Fruit fly (Drosophila melanogaster): ENCODE measurements around the gene CG31668.

The CG31668 gene

dm6 chr2L:2198613-2199432 lies 7.1 kb downstream of the CG31668 start (continued):
- TF ChIP-seq fd102C (GFP tag; optimal IDR thresholded peaks at IDR 0.05) (no peak), CG15073 (GFP tag; optimal IDR thresholded peaks at IDR 0.05) (peak; percentile 32), Ptx1 (GFP tag; IDR thresholded peaks at IDR 0.05) (no peak), Scr (GFP tag; IDR thresholded peaks at IDR 0.05; ENCODE audit: partially characterized antibody) (no peak), fru (optimal IDR thresholded peaks at IDR 0.05) (no peak), CG17186 (GFP tag; optimal IDR thresholded peaks at IDR 0.05) (peak; percentile 36), CG9727 (GFP tag; optimal IDR thresholded peaks at IDR 0.05) (peak; percentile 85), psq (GFP tag; optimal IDR thresholded peaks at IDR 0.05) (peak; percentile 66), HLH54F (GFP tag; optimal IDR thresholded peaks at IDR 0.05) (peak; percentile 78), BEAF-32 (GFP tag; optimal IDR thresholded peaks at IDR 0.05) (no peak), CG10209 (GFP tag; optimal IDR thresholded peaks at IDR 0.05) (peak; percentile 88), MESR4 (GFP tag; optimal IDR thresholded peaks at IDR 0.05) (peak; percentile 9), dan (GFP tag; IDR thresholded peaks at IDR 0.05) (no peak), MBD-R2 (GFP tag; IDR thresholded peaks at IDR 0.05) (no peak), CG17802 (tag; optimal IDR thresholded peaks at IDR 0.05) (peak; percentile 77), CG18011 (GFP tag; optimal IDR thresholded peaks at IDR 0.05) (peak; percentile 41), Abd-B (GFP tag; optimal IDR thresholded peaks at IDR 0.05) (peak; percentile 80), Optix (GFP tag; IDR thresholded peaks at IDR 0.05) (no peak), slp2 (GFP tag; optimal IDR thresholded peaks at IDR 0.05) (peak; percentile 78), jigr1 (GFP tag; IDR thresholded peaks at IDR 0.05) (no peak), so (GFP tag; IDR thresholded peaks at IDR 0.05) (no peak), CG12071 (GFP tag; optimal IDR thresholded peaks at IDR 0.05) (peak; percentile 79), CG9876 (GFP tag; optimal IDR thresholded peaks at IDR 0.05) (peak; percentile 78), Hmx (GFP tag; optimal IDR thresholded peaks at IDR 0.05) (peak; percentile 55), Gug (GFP tag; IDR thresholded peaks at IDR 0.05) (peak; percentile 88), CG30403 (GFP tag; optimal IDR thresholded peaks at IDR 0.05) (peak; percentile 91), CG14441 (GFP tag; IDR thresholded peaks at IDR 0.05) (no peak), CG18764 (GFP tag; optimal IDR thresholded peaks at IDR 0.05) (peak; percentile 81), CG6272 (GFP tag; IDR thresholded peaks at IDR 0.05) (peak; percentile 84), CG2120 (GFP tag; optimal IDR thresholded peaks at IDR 0.05) (peak; percentile 89), CoRest (tag; optimal IDR thresholded peaks at IDR 0.05) (peak; percentile 86), al (GFP tag; IDR thresholded peaks at IDR 0.05) (no peak), CG7963 (GFP tag; IDR thresholded peaks at IDR 0.05; ENCODE audit: partially characterized antibody) (no peak), Hsf (GFP tag; optimal IDR thresholded peaks at IDR 0.05) (peak; percentile 82), sim (GFP tag; IDR thresholded peaks at IDR 0.05) (no peak), CG15601 (tag; optimal IDR thresholded peaks at IDR 0.05) (peak; percentile 84), Atf-2 (GFP tag; optimal IDR thresholded peaks at IDR 0.05) (peak; percentile 86), Hr78 (GFP tag; optimal IDR thresholded peaks at IDR 0.05) (peak in 1 of 2 experiments; percentile 66), Vsx1 (GFP tag; optimal IDR thresholded peaks at IDR 0.05) (peak; percentile 57), CkIIα-i1 (GFP tag; IDR thresholded peaks at IDR 0.05) (no peak), CG42726 (GFP tag; IDR thresholded peaks at IDR 0.05; ENCODE audit: partially characterized antibody) (no peak), CG18476 (GFP tag; optimal IDR thresholded peaks at IDR 0.05) (peak; percentile 83), fd96Cb (tag; optimal IDR thresholded peaks at IDR 0.05) (peak; percentile 90), CG6765 (GFP tag; optimal IDR thresholded peaks at IDR 0.05) (peak; percentile 53), seq (GFP tag; IDR thresholded peaks at IDR 0.05) (no peak), CG12219 (GFP tag; optimal IDR thresholded peaks at IDR 0.05) (peak; percentile 88), CG15479 (GFP tag; optimal IDR thresholded peaks at IDR 0.05) (no peak), sima (GFP tag; optimal IDR thresholded peaks at IDR 0.05) (peak; percentile 28), kni (GFP tag; optimal IDR thresholded peaks at IDR 0.05) (peak; percentile 84)
